Comparison of ENCODE assay signal across 2 worm cellular contexts in the genomic region with DNA sequence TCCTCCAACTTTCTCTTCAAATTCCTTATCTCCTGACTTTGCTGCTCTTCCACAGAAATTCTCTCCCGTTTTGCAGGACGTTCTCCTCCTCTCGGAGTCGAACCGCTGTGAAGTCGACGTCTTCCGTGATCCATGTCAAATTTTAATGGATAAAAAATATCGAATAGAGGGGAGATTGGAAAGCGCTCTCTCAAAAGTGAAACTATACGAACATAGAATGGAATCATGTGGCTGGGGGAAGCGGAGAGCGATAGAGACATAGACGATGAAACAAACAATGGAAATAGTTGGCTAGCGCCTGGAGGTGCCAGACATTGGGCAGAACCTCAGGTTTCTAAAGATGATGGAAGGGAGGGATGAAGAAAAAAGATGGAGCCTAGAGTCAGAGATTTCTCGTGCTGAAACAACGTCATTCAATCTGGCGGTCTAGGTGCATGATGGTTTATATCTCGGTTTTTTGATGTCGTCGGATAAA.
TF ChIP-seq lines count a peak whose summit lies in the region.

F43G6.8 (minus strand) TSS at position 198 of the 475 bp plus-strand sequence.

TF ChIP-seq in whole organism, L1 larva, 84 proteins besides CTCF, POLR2A, EP300 and RAD21 (continued from another document):
- TF ChIP-seq nhr-28 (tag; optimal IDR thresholded peaks at IDR 0.05; lab: Kevin White, UChicago) (no peak), efl-1 (optimal IDR thresholded peaks at IDR 0.05; lab: Kevin White, UChicago) (peak; percentile 53 to 64), efl-1 (GFP tag; optimal IDR thresholded peaks at IDR 0.05 in 1 of 2; lab: Kevin White, UChicago) (peak; percentile 27 to 92), ceh-90 (tag; optimal IDR thresholded peaks at IDR 0.05; lab: Kevin White, UChicago) (no peak), nhr-11 (tag; optimal IDR thresholded peaks at IDR 0.05; lab: Kevin White, UChicago) (peak; percentile 55), ceh-8 (GFP tag; optimal IDR thresholded peaks at IDR 0.05; lab: Kevin White, UChicago) (no peak), tbx-2 (tag; optimal IDR thresholded peaks at IDR 0.05; lab: Kevin White, UChicago) (no peak), elt-2 (tag; optimal IDR thresholded peaks at IDR 0.05; lab: Kevin White, UChicago) (no peak), fkh-8 (tag; optimal IDR thresholded peaks at IDR 0.05; lab: Kevin White, UChicago) (peak; percentile 75), irx-1 (tag; optimal IDR thresholded peaks at IDR 0.05; lab: Kevin White, UChicago) (no peak), rnt-1 (tag; optimal IDR thresholded peaks at IDR 0.05; lab: Kevin White, UChicago) (peak; percentile 56), jun-1 (tag; optimal IDR thresholded peaks at IDR 0.05; lab: Kevin White, UChicago) (peak; percentile 12), nhr-90 (tag; optimal IDR thresholded peaks at IDR 0.05; lab: Kevin White, UChicago; ENCODE audit: poor library complexity) (no peak), unc-30 (tag; optimal IDR thresholded peaks at IDR 0.05; lab: Kevin White, UChicago) (no peak), lir-3 (tag; optimal IDR thresholded peaks at IDR 0.05; lab: Kevin White, UChicago; ENCODE audit: poor library complexity) (peak; percentile 33), tlp-1 (tag; optimal IDR thresholded peaks at IDR 0.05; lab: Kevin White, UChicago) (no peak), ceh-63 (GFP tag; optimal IDR thresholded peaks at IDR 0.05; lab: Kevin White, UChicago) (no peak), lin-14 (GFP tag; optimal IDR thresholded peaks at IDR 0.05; lab: Kevin White, UChicago) (peak; percentile 76), ceh-82 (tag; optimal IDR thresholded peaks at IDR 0.05; lab: Kevin White, UChicago) (peak in 1 of 3 experiments; percentile 47), ceh-88 (GFP tag; IDR thresholded peaks at IDR 0.05; lab: Robert Waterston, UW) (no peak), C16A3.4 (tag; optimal IDR thresholded peaks at IDR 0.05; lab: Kevin White, UChicago) (peak; percentile 37), xbp-1 (tag; optimal IDR thresholded peaks at IDR 0.05; lab: Kevin White, UChicago) (peak; percentile 18), efl-3 (GFP tag; optimal IDR thresholded peaks at IDR 0.05; lab: Kevin White, UChicago) (no peak), C34B4.2 (tag; optimal IDR thresholded peaks at IDR 0.05; lab: Kevin White, UChicago) (no peak), alr-1 (tag; optimal IDR thresholded peaks at IDR 0.05; lab: Kevin White, UChicago; ENCODE audit: borderline replicate concordance) (no peak), nhr-19 (GFP tag; conservative IDR thresholded peaks at IDR 0.05; lab: Robert Waterston, UW) (no peak), ces-1 (GFP tag; optimal IDR thresholded peaks at IDR 0.05; lab: Kevin White, UChicago) (no peak), nhr-47 (tag; optimal IDR thresholded peaks at IDR 0.05; lab: Kevin White, UChicago) (peak; percentile 47), zip-4 (GFP tag; optimal IDR thresholded peaks at IDR 0.05; lab: Kevin White, UChicago) (no peak), nhr-12 (tag; optimal IDR thresholded peaks at IDR 0.05; lab: Kevin White, UChicago) (no peak)

TF ChIP-seq in whole organism, L2 larva, 48 proteins besides CTCF, POLR2A, EP300 and RAD21 (continued from another document):
- no peak for TF ChIP-seq dmd-4 (tag; optimal IDR thresholded peaks at IDR 0.05; lab: Kevin White, UChicago)
- no peak for TF ChIP-seq zag-1 (tag; optimal IDR thresholded peaks at IDR 0.05; lab: Kevin White, UChicago)
- TF ChIP-seq elt-1 (tag; optimal IDR thresholded peaks at IDR 0.05; lab: Kevin White, UChicago), result no peak
- TF ChIP-seq alr-1 (tag; optimal IDR thresholded peaks at IDR 0.05; lab: Kevin White, UChicago), result no peak
- peak; percentile 10 for TF ChIP-seq nhr-21 (tag; optimal IDR thresholded peaks at IDR 0.05; lab: Kevin White, UChicago)
- no peak for TF ChIP-seq mdl-1 (tag; optimal IDR thresholded peaks at IDR 0.05; lab: Kevin White, UChicago)
- TF ChIP-seq lin-39 (tag; optimal IDR thresholded peaks at IDR 0.05; lab: Kevin White, UChicago), result no peak
- TF ChIP-seq nhr-11 (tag; optimal IDR thresholded peaks at IDR 0.05; lab: Kevin White, UChicago), result no peak
- no peak for TF ChIP-seq peb-1 (tag; optimal IDR thresholded peaks at IDR 0.05; lab: Kevin White, UChicago)
- no peak for TF ChIP-seq sma-3 (GFP tag; optimal IDR thresholded peaks at IDR 0.05; lab: Kevin White, UChicago)
- peak; percentile 2 for TF ChIP-seq snpc-4 (tag; optimal IDR thresholded peaks at IDR 0.05; lab: Kevin White, UChicago)
